Worm (Caenorhabditis elegans) whole organism, late embryonic: ENCODE results near the gene ZK742.7.

Source experiments
- C08G9.2 ChIP-seq: sonication (generic microtip); optimal IDR thresholded peaks from 2 replicates; lab custom pipeline; 2016; ENCODE audit warnings: mild to moderate bottlenecking, missing genetic modification characterization, moderate library complexity, missing compliant biosample characterization
- C38D4.7 ChIP-seq: fragments of 200-800 bp; sonication (Bioruptor generic); optimal IDR thresholded peaks from 2 replicates; lab custom pipeline; 2018; ENCODE audit warnings: mild to moderate bottlenecking, missing genetic modification characterization, moderate library complexity, missing compliant biosample characterization
- F13H6.1 ChIP-seq: sonication (generic microtip); optimal IDR thresholded peaks from 2 replicates; lab custom pipeline; 2016; ENCODE audit warnings: missing genetic modification characterization, missing compliant biosample characterization
- K02D7.2 ChIP-seq: sonication (generic microtip); optimal IDR thresholded peaks from 2 replicates; lab custom pipeline; 2017; ENCODE audit warnings: mild to moderate bottlenecking, missing genetic modification characterization, missing compliant biosample characterization
- K09A11.1 ChIP-seq: sonication (generic microtip); optimal IDR thresholded peaks from 2 replicates; lab custom pipeline; 2017; ENCODE audit warnings: antibody characterized with exemption, mild to moderate bottlenecking, missing genetic modification characterization, missing compliant biosample characterization; ENCODE audit not compliant: insufficient read depth
- T23F11.4 ChIP-seq: fragments of 200-800 bp; sonication (Bioruptor generic); optimal IDR thresholded peaks from 2 replicates; lab custom pipeline; 2018; ENCODE audit warnings: mild to moderate bottlenecking, missing genetic modification characterization, missing compliant biosample characterization
- Y22D7AL.16 ChIP-seq: sonication (generic microtip); optimal IDR thresholded peaks from 2 replicates; lab custom pipeline; 2016; ENCODE audit warnings: missing genetic modification characterization, missing compliant biosample characterization
- ahr-1 ChIP-seq: sonication (generic microtip); optimal IDR thresholded peaks from 2 replicates; lab custom pipeline; 2016; ENCODE audit warnings: missing genetic modification characterization, missing compliant biosample characterization
- ceh-19 ChIP-seq: fragments of 200-800 bp; sonication (Bioruptor generic); optimal IDR thresholded peaks from 2 replicates; lab custom pipeline; 2018; ENCODE audit warnings: mild to moderate bottlenecking, missing genetic modification characterization, missing compliant biosample characterization
- ceh-22 ChIP-seq: sonication (generic microtip); optimal IDR thresholded peaks from 2 replicates; lab custom pipeline; 2017; ENCODE audit warnings: missing biosample characterization, missing genetic modification characterization
- ceh-24 ChIP-seq: sonication (generic microtip); optimal IDR thresholded peaks from 2 replicates; lab custom pipeline; 2016; ENCODE audit warnings: mild to moderate bottlenecking, missing genetic modification characterization, missing compliant biosample characterization
- ceh-30 ChIP-seq: fragments of 150-350 bp; optimal IDR thresholded peaks from 2 replicates; lab custom pipeline; 2014; ENCODE audit warnings: missing biosample characterization, missing genetic modification characterization
- ceh-31 ChIP-seq: sonication (generic microtip); optimal IDR thresholded peaks from 2 replicates; lab custom pipeline; 2016; ENCODE audit warnings: missing genetic modification characterization, missing compliant biosample characterization
- ceh-34 ChIP-seq: sonication (generic microtip); optimal IDR thresholded peaks from 2 replicates; lab custom pipeline; 2016; ENCODE audit warnings: mild to moderate bottlenecking, missing genetic modification characterization, missing compliant biosample characterization
- ceh-45 ChIP-seq: fragments of 200-800 bp; sonication (Bioruptor generic); IDR thresholded peaks from 2 replicates; pipeline ENCODE4 v1.3.6; 2022; ENCODE audit warnings: missing genetic modification reagents, missing genetic modification characterization, missing compliant biosample characterization
- ceh-48 ChIP-seq: sonication (generic microtip); optimal IDR thresholded peaks from 2 replicates; lab custom pipeline; 2016; ENCODE audit warnings: missing genetic modification characterization, inconsistent platforms, missing compliant biosample characterization
- ceh-6 ChIP-seq: fragments of 200-800 bp; sonication (Bioruptor generic); optimal IDR thresholded peaks from 2 replicates; lab custom pipeline; 2018; ENCODE audit warnings: mild to moderate bottlenecking, missing genetic modification characterization, missing compliant biosample characterization
- ceh-9 ChIP-seq: sonication (generic microtip); optimal IDR thresholded peaks from 2 replicates; lab custom pipeline; 2016; ENCODE audit warnings: mild to moderate bottlenecking, missing genetic modification characterization, inconsistent platforms, missing compliant biosample characterization
- che-1 ChIP-seq: sonication (generic microtip); optimal IDR thresholded peaks from 2 replicates; lab custom pipeline; 2016; ENCODE audit warnings: mild to moderate bottlenecking, missing genetic modification characterization, missing compliant biosample characterization
- elt-2 ChIP-seq: sonication (generic microtip); optimal IDR thresholded peaks from 2 replicates; lab custom pipeline; 2016; ENCODE audit warnings: missing genetic modification reagents, missing genetic modification characterization, missing compliant biosample characterization
- ets-4 ChIP-seq: sonication (generic microtip); optimal IDR thresholded peaks from 2 replicates; lab custom pipeline; 2016; ENCODE audit warnings: missing genetic modification characterization, missing compliant biosample characterization
- fax-1 ChIP-seq: sonication (generic microtip); optimal IDR thresholded peaks from 2 replicates; lab custom pipeline; 2016; ENCODE audit warnings: missing genotype, missing genetic modification characterization, missing compliant biosample characterization
- gmeb-2 ChIP-seq: sonication (generic microtip); optimal IDR thresholded peaks from 2 replicates; lab custom pipeline; 2016; ENCODE audit warnings: missing genetic modification characterization, inconsistent platforms, missing compliant biosample characterization
- hlh-15 ChIP-seq: sonication (generic microtip); optimal IDR thresholded peaks from 2 replicates; lab custom pipeline; 2016; ENCODE audit warnings: missing genetic modification characterization, missing compliant biosample characterization
- hlh-30 ChIP-seq: sonication (generic microtip); optimal IDR thresholded peaks from 2 replicates; lab custom pipeline; 2017; ENCODE audit warnings: antibody characterized with exemption, missing genetic modification characterization, missing compliant biosample characterization; ENCODE audit not compliant: insufficient read depth
- hlh-6 ChIP-seq: sonication (generic microtip); optimal IDR thresholded peaks from 2 replicates; lab custom pipeline; 2016; ENCODE audit warnings: missing genotype, missing genetic modification characterization, missing compliant biosample characterization
- hlh-8 ChIP-seq: sonication (generic microtip); optimal IDR thresholded peaks from 2 replicates; lab custom pipeline; 2016; ENCODE audit warnings: missing genotype, missing genetic modification characterization, missing compliant biosample characterization
- mec-3 ChIP-seq: sonication (generic microtip); optimal IDR thresholded peaks from 2 replicates; lab custom pipeline; 2016; ENCODE audit warnings: borderline replicate concordance, missing genetic modification characterization, missing compliant biosample characterization
- nfya-1 ChIP-seq: sonication (generic microtip); optimal IDR thresholded peaks from 2 replicates; lab custom pipeline; 2017; ENCODE audit warnings: missing genetic modification characterization, mild to moderate bottlenecking, missing compliant biosample characterization, antibody characterized with exemption, moderate library complexity
- nhr-11 ChIP-seq: fragments of 150-350 bp; optimal IDR thresholded peaks from 2 replicates; lab custom pipeline; 2014; ENCODE audit warnings: missing biosample characterization, missing genetic modification characterization
- nhr-232 ChIP-seq: sonication (generic microtip); optimal IDR thresholded peaks from 2 replicates; lab custom pipeline; 2016; ENCODE audit warnings: missing genetic modification characterization, missing compliant biosample characterization
- npax-4 ChIP-seq: sonication (generic microtip); optimal IDR thresholded peaks from 2 replicates; lab custom pipeline; 2016; ENCODE audit warnings: missing genetic modification characterization, missing compliant biosample characterization
- pag-3 ChIP-seq: sonication (generic microtip); optimal IDR thresholded peaks from 2 replicates; lab custom pipeline; 2016; ENCODE audit warnings: missing compliant biosample characterization, missing genetic modification characterization, borderline replicate concordance
- pat-9 ChIP-seq: fragments of 200-800 bp; sonication (Bioruptor generic); optimal IDR thresholded peaks from 2 replicates; lab custom pipeline; 2018; ENCODE audit warnings: mild to moderate bottlenecking, missing genetic modification characterization, moderate library complexity, missing compliant biosample characterization
- pax-1 ChIP-seq: fragments of 150-350 bp; optimal IDR thresholded peaks from 2 replicates; lab custom pipeline; 2014; ENCODE audit warnings: missing biosample characterization, missing genetic modification characterization
- pha-4 ChIP-seq: fragments of 150-350 bp; optimal IDR thresholded peaks from 2 replicates; lab custom pipeline; 2018; ENCODE audit warnings: missing biosample characterization, missing genetic modification reagents, missing genetic modification characterization
- pqm-1 ChIP-seq: sonication (generic microtip); optimal IDR thresholded peaks from 2 replicates; lab custom pipeline; 2016; ENCODE audit warnings: missing genetic modification characterization, missing compliant biosample characterization
- pros-1 ChIP-seq: fragments of 150-350 bp; optimal IDR thresholded peaks from 2 replicates; lab custom pipeline; 2014; ENCODE audit warnings: missing biosample characterization, missing genetic modification reagents, missing genetic modification characterization
- ref-2 ChIP-seq: sonication (generic microtip); optimal IDR thresholded peaks from 2 replicates; lab custom pipeline; 2016; ENCODE audit warnings: missing genetic modification characterization, missing compliant biosample characterization
- sox-4 ChIP-seq: sonication (generic microtip); optimal IDR thresholded peaks from 2 replicates; lab custom pipeline; 2017; ENCODE audit warnings: mild to moderate bottlenecking, missing genetic modification characterization, inconsistent platforms, missing compliant biosample characterization
- syd-9 ChIP-seq: sonication (generic microtip); optimal IDR thresholded peaks from 2 replicates; lab custom pipeline; 2016; ENCODE audit warnings: mild to moderate bottlenecking, missing genetic modification characterization, moderate library complexity, missing compliant biosample characterization
- tbx-2 ChIP-seq: sonication (generic microtip); optimal IDR thresholded peaks from 2 replicates; lab custom pipeline; 2016; ENCODE audit warnings: missing genetic modification characterization, missing compliant biosample characterization
- ttx-3 ChIP-seq: sonication (generic microtip); optimal IDR thresholded peaks from 2 replicates; lab custom pipeline; 2016; ENCODE audit warnings: missing genetic modification reagents, missing genetic modification characterization, missing compliant biosample characterization
- unc-42 ChIP-seq: sonication (generic microtip); optimal IDR thresholded peaks from 2 replicates; lab custom pipeline; 2016; ENCODE audit warnings: missing genotype, missing genetic modification characterization, missing compliant biosample characterization
- unc-55 ChIP-seq: sonication (generic microtip); optimal IDR thresholded peaks from 2 replicates; lab custom pipeline; 2017; ENCODE audit warnings: missing biosample characterization, missing genetic modification reagents, missing genetic modification characterization
- unc-86 ChIP-seq: sonication (generic microtip); optimal IDR thresholded peaks from 2 replicates; lab custom pipeline; 2016; ENCODE audit warnings: missing genetic modification characterization, missing compliant biosample characterization
- ztf-16 ChIP-seq: sonication (generic microtip); optimal IDR thresholded peaks from 2 replicates; lab custom pipeline; 2017; ENCODE audit warnings: missing genetic modification characterization, missing compliant biosample characterization

The ZK742.7 gene

DNA sequence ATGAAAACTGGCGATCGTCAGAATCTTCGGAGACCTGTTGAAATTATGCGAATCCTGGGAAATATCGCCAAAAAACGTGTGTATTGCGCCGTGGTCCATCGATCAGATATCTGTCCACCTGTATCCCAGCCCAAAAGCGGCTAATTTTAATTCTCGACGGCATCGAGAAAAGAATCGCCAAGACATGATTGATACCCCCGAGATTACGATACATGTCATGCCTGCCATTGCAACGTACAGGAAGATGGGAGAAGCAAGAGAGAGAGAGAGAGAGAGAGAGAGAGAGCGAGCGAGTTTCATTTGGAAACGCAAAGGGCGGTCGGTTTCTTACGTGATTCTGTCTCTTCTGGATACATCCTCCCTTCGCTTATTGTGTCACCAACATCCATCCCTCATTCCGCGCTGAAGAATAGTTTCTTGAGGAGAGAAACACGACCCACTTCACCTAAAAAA lies 24.0 kb upstream of the ZK742.7 start, which contains the start of gene grl-10:
Gene grl-10, plus strand, starts transcription at position 403 of the 453 bp plus-strand sequence.
- peak; percentile 8 for TF ChIP-seq ref-2 (tag; lab: Kevin White, UChicago)
- TF ChIP-seq ceh-19 (GFP tag; lab: Kevin White, UChicago): no peak
- TF ChIP-seq fax-1 (tag; lab: Kevin White, UChicago): no peak
- TF ChIP-seq mec-3: peak; percentile 15
- no peak for TF ChIP-seq pha-4

DNA sequence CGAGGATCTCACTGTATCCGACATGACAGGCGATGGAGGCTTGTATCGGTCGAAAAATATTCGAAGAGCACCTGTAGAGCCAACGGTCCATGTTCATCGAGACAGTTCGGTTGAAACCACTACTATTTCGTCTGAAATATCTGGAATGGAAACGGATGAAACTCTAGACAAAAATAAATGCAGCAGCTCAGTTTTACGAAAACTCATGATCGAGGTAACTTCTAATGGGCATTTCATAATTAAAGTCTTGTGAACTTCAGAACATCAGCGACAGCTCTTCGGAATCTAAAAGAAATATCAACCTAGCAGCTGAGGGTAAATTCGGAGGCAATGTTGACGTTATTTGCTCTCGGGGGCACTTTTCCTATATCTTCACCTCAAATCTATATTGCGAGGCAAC lies 23.0 kb upstream of the ZK742.7 start:
- TF ChIP-seq unc-55 (GFP tag; lab: Kevin White, UChicago): no peak
- TF ChIP-seq hlh-15 (tag; lab: Kevin White, UChicago): no peak
- no peak for TF ChIP-seq K09A11.1 (tag; lab: Kevin White, UChicago)

DNA sequence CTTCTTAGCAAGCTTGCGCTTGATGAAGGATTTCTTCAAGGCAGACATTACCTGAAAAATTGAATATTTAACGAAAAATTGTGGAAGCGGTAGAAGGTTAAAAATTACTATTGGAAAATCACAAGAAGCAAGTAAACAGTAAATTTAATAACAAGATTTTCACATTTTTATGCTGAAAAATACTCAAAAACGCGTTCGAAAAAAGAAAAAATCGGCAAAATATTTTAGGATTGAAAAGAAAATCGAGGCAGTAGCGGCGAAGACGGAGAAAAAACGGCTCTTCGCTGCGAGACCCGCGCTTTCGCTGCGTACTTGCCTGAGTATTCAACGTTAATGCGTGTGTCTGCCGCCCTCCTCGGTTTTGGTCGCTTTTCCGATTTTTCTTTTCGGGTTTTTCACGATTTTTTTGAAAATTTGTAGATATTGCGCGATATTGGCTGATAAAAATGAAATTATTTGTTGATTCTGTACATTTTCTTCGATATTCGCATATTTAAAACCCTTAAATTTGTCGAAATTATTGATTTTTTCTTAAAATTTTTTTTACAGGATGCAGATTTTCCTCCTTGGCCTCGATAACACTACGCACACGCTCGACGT lies 22.1 kb upstream of the ZK742.7 start, which contains the start of the genes rpl-39 and rps-30:
Gene rpl-39, minus strand, starts transcription at position 51 of the 600 bp plus-strand sequence.
Gene rps-30, plus strand, starts transcription at position 550 of the 600 bp plus-strand sequence.
- no peak for TF ChIP-seq nhr-232 (tag; lab: Kevin White, UChicago)
- TF ChIP-seq ets-4 (tag; lab: Kevin White, UChicago): peak; percentile 16
- TF ChIP-seq ttx-3: no peak
- TF ChIP-seq gmeb-2: no peak
- no peak for TF ChIP-seq ceh-45
- no peak for TF ChIP-seq ceh-24 (tag; lab: Kevin White, UChicago)
- TF ChIP-seq ceh-48 (tag; lab: Kevin White, UChicago): no peak
- no peak for TF ChIP-seq pag-3 (tag; lab: Kevin White, UChicago)
- peak; percentile 46 for TF ChIP-seq elt-2 (tag; lab: Kevin White, UChicago)
- no peak for TF ChIP-seq ceh-30
- peak; percentile 63 for TF ChIP-seq tbx-2
- no peak for TF ChIP-seq ceh-19 (GFP tag; lab: Kevin White, UChicago)
- TF ChIP-seq unc-42 (tag; lab: Kevin White, UChicago): peak; percentile 39
- TF ChIP-seq nhr-11: no peak
- no peak for TF ChIP-seq pat-9
- peak; percentile 54 for TF ChIP-seq pax-1
- no peak for TF ChIP-seq syd-9
- no peak for TF ChIP-seq hlh-30 (tag; lab: Kevin White, UChicago)
- TF ChIP-seq mec-3: no peak
- TF ChIP-seq pros-1 (tag; lab: Kevin White, UChicago): peak; percentile 53
- TF ChIP-seq hlh-6 (tag; lab: Kevin White, UChicago): no peak
- TF ChIP-seq che-1 (tag; lab: Kevin White, UChicago): no peak
- TF ChIP-seq ceh-6 (GFP tag; lab: Kevin White, UChicago): no peak
- no peak for TF ChIP-seq ceh-9 (tag; lab: Kevin White, UChicago)
- TF ChIP-seq hlh-15 (tag; lab: Kevin White, UChicago): no peak
- no peak for TF ChIP-seq C08G9.2 (tag; lab: Kevin White, UChicago)
- TF ChIP-seq ceh-31 (tag; lab: Kevin White, UChicago): peak; percentile 60
- TF ChIP-seq Y22D7AL.16 (tag; lab: Kevin White, UChicago): no peak
- peak; percentile 28 for TF ChIP-seq ztf-16 (tag; lab: Kevin White, UChicago)
- no peak for TF ChIP-seq ahr-1 (tag; lab: Kevin White, UChicago)
- no peak for TF ChIP-seq npax-4 (tag; lab: Kevin White, UChicago)
- no peak for TF ChIP-seq F13H6.1 (tag; lab: Kevin White, UChicago)
- TF ChIP-seq nfya-1 (tag; lab: Kevin White, UChicago): peak; percentile 83
- TF ChIP-seq pqm-1 (tag; lab: Kevin White, UChicago): no peak
- no peak for TF ChIP-seq C38D4.7 (GFP tag; lab: Kevin White, UChicago)
- TF ChIP-seq fax-1 (tag; lab: Kevin White, UChicago): no peak
- no peak for TF ChIP-seq unc-86 (tag; lab: Kevin White, UChicago)
- TF ChIP-seq ceh-22 (tag; lab: Kevin White, UChicago): no peak
- TF ChIP-seq K02D7.2 (tag; lab: Kevin White, UChicago): no peak
- TF ChIP-seq T23F11.4: no peak
- peak; percentile 13 for TF ChIP-seq ref-2 (tag; lab: Kevin White, UChicago)
- TF ChIP-seq sox-4 (tag; lab: Kevin White, UChicago): no peak
- TF ChIP-seq hlh-8: no peak
- TF ChIP-seq ceh-34 (tag; lab: Kevin White, UChicago): peak; percentile 20
